Worm (Caenorhabditis elegans) whole organism, midembryonic: ENCODE measurements around the gene ceh-10.
A peak's percentile ranks its signal among the peaks of the same experiment; 100 is the strongest.

Source experiments
- T22C8.4 ChIP-seq: fragments of 200-800 bp; sonication (Bioruptor generic); IDR thresholded peaks from 2 replicates; pipeline ENCODE4 v1.3.6; 2022; ENCODE audit warnings: missing genetic modification characterization, missing compliant biosample characterization
- cog-1 ChIP-seq: sonication (generic microtip); optimal IDR thresholded peaks from 2 replicates; lab custom pipeline; 2016; ENCODE audit warnings: missing genetic modification characterization, missing compliant biosample characterization
- flt-1 ChIP-seq: fragments of 200-800 bp; sonication (Bioruptor generic); IDR thresholded peaks from 2 replicates; pipeline ENCODE4 v1.3.6; 2022; ENCODE audit warnings: missing genetic modification characterization, missing compliant biosample characterization
- klf-2 ChIP-seq: fragments of 200-800 bp; sonication (Bioruptor generic); conservative IDR thresholded peaks from 2 replicates; pipeline ENCODE4 v1.3.6; 2022; ENCODE audit warnings: missing genetic modification reagents, missing genetic modification characterization, missing compliant biosample characterization
- med-1 ChIP-seq: sonication (generic microtip); optimal IDR thresholded peaks from 2 replicates; lab custom pipeline; 2017; ENCODE audit warnings: missing genetic modification characterization, mild to moderate bottlenecking, missing compliant biosample characterization, antibody characterized with exemption, missing genetic modification reagents; ENCODE audit not compliant: insufficient read depth
- ref-1 ChIP-seq: fragments of 200-800 bp; sonication (Bioruptor generic); conservative IDR thresholded peaks from 2 replicates; pipeline ENCODE4 v1.3.6; 2022; ENCODE audit warnings: missing genetic modification reagents, missing genetic modification characterization, missing compliant biosample characterization
- tab-1 ChIP-seq: fragments of 200-800 bp; sonication (Bioruptor generic); IDR thresholded peaks from 2 replicates; pipeline ENCODE4 v1.3.6; 2022; ENCODE audit warnings: missing genetic modification characterization, missing compliant biosample characterization
- ztf-23 ChIP-seq: fragments of 200-800 bp; sonication (Bioruptor generic); IDR thresholded peaks from 2 replicates; pipeline ENCODE4 v1.3.6; 2022; ENCODE audit warnings: missing genetic modification reagents, missing genetic modification characterization, missing compliant biosample characterization
- ztf-29 ChIP-seq: fragments of 200-800 bp; sonication (Bioruptor generic); IDR thresholded peaks from 2 replicates; pipeline ENCODE4 v1.3.6; 2022; ENCODE audit warnings: missing genetic modification reagents, missing genetic modification characterization, missing compliant biosample characterization

Gene ceh-10

DNA sequence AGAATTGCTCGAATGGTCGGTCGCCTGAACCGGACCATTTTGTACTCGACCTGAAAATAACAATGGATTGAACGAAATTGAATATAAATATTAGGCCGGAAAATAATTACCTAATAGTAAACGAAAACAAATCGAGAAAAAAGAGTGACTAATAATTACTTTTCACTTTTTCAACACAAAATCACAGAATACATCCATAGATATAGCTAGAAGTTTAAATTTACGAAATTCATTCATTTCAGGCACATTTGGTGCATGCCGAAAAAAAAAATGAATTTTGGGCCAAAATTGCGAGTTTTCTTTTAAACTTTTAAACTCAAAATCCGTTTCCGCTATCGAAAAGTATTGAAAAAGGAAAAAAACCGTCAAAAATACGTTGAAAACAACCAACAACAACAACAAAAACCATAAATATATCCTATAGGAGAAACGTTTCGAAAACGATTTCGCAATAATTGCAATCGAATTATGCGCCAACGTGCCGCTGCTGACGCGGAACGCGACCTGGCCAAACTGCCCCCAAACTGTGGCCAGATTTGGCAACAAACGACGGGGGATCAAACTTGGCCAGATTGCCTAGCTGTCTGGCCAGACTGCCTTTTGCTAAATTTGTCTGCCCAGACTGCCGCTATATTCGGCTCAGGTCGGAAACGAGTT lies 13.4 kb upstream of the ceh-10 start, which contains the start of gene Y37B11A.3:
Gene Y37B11A.3, minus strand, starts transcription at position 51 of the 657 bp plus-strand sequence.
- TF ChIP-seq ztf-29 (GFP tag; lab: Robert Waterston, UW) (no peak), ztf-23 (GFP tag; lab: Robert Waterston, UW) (0 out of 2 replicates have a peak, but pooled peaks have one; percentile 27), ref-1 (GFP tag; lab: Robert Waterston, UW) (no peak)

DNA sequence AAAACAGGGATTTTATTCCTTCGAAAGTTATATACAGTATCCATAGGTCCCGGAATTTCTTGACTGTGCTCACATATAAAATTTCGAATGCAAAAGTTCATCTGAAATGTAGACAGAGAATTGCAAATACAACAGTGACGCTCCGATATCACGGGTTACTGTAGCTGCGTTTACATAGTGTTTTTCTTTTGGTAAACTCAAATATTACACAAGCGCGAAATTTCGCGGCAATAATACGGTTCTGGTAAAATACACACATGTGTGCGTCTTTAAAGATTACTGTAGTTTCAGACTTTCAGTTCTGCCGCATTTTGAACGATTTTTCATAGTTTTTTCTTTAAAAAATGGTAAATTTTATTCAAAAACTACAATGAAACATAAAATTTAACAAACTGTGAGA lies 8.3 kb upstream of the ceh-10 start, which contains the start of gene rev-3:
Gene rev-3, minus strand, starts transcription at position 101 of the 400 bp plus-strand sequence.
- TF ChIP-seq ref-1 (GFP tag; lab: Robert Waterston, UW): no peak
- TF ChIP-seq cog-1: no peak
- TF ChIP-seq tab-1 (GFP tag; lab: Robert Waterston, UW): no peak
- no peak for TF ChIP-seq klf-2 (GFP tag; lab: Robert Waterston, UW)
- no peak for TF ChIP-seq T22C8.4 (GFP tag; lab: Robert Waterston, UW)
- no peak for TF ChIP-seq ztf-29 (GFP tag; lab: Robert Waterston, UW)
- TF ChIP-seq flt-1 (GFP tag; lab: Robert Waterston, UW): no peak
- no peak for TF ChIP-seq ztf-23 (GFP tag; lab: Robert Waterston, UW)
- TF ChIP-seq med-1 (GFP tag; lab: Kevin White, UChicago): no peak

DNA sequence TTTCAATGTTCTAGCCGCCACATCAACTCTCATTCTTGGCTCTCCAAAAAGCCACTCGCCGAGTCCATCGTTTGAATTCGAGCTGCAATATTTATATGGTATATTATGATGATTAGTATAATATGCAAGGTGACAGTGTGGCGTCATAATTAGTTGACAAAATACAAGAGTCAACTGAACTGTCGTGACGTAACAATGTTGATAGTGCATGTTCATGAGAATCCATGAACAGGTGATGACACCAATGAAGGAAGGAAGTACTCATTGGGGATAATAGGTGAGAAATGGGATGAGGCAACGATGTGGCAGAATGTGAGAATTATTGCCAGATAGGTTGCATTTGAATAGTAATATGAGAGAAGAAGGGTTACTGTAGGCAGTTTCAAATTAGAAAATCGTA lies 3.9 kb upstream of the ceh-10 start:
- TF ChIP-seq ztf-23 (GFP tag; lab: Robert Waterston, UW) (no peak), ztf-29 (GFP tag; lab: Robert Waterston, UW) (no peak), flt-1 (GFP tag; lab: Robert Waterston, UW) (no peak), tab-1 (GFP tag; lab: Robert Waterston, UW) (no peak), med-1 (GFP tag; lab: Kevin White, UChicago) (no peak), klf-2 (GFP tag; lab: Robert Waterston, UW) (no peak), ref-1 (GFP tag; lab: Robert Waterston, UW) (no peak), cog-1 (no peak), T22C8.4 (GFP tag; lab: Robert Waterston, UW) (no peak)

DNA sequence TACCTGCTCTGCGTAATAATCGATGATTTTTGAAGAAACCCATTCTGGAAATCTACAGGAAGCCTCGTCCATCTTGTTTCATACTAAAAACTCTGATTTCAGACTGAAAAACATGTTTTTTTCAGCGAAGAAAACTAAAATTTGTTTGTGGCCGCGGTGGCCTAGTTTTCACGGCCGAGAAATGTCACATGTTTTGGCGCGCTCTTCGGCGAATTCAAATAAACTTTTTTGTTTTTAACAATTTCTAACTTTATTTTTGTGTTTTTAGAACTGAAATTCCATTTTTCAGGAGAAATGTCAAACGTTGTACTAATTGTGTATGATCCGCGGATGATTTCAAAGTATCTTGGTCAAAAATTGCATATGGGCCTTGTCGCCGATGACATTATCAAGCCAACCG lies 4.1 kb downstream of the ceh-10 start, which contains the start of the genes polq-1 and him-10:
Gene polq-1, minus strand, starts transcription at position 190 of the 400 bp plus-strand sequence.
Gene him-10, plus strand, starts transcription at position 290 of the 400 bp plus-strand sequence.
- TF ChIP-seq ztf-23 (GFP tag; lab: Robert Waterston, UW) (no peak), T22C8.4 (GFP tag; lab: Robert Waterston, UW) (no peak), klf-2 (GFP tag; lab: Robert Waterston, UW) (no peak), tab-1 (GFP tag; lab: Robert Waterston, UW) (no peak), med-1 (GFP tag; lab: Kevin White, UChicago) (no peak), cog-1 (no peak), ztf-29 (GFP tag; lab: Robert Waterston, UW) (no peak), flt-1 (GFP tag; lab: Robert Waterston, UW) (no peak), ref-1 (GFP tag; lab: Robert Waterston, UW) (no peak)

DNA sequence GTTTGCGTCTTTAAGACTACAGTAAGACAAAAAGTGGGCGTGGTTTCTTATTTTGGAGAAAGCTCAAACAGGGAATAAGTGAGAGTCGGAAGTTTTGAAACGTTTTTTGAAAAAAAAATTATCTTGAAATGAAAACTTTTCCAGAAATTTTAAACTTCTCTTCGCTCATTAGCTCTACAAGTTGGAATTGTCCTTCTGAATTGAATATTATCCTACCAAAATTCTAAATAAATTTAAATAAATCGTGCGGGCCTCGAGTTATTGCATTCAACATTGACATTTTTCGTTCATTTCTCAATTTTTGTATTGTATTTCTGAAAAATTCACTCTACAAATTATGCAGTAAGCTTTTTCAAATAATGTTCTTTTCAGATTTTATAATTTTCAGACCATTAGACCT lies 6.4 kb downstream of the ceh-10 start, which contains the start of gene R12B2.3:
Gene R12B2.3, plus strand, starts transcription at position 301 of the 400 bp plus-strand sequence.
- no peak for TF ChIP-seq flt-1 (GFP tag; lab: Robert Waterston, UW)
- no peak for TF ChIP-seq tab-1 (GFP tag; lab: Robert Waterston, UW)
- no peak for TF ChIP-seq ztf-29 (GFP tag; lab: Robert Waterston, UW)
- TF ChIP-seq T22C8.4 (GFP tag; lab: Robert Waterston, UW): no peak
- no peak for TF ChIP-seq ref-1 (GFP tag; lab: Robert Waterston, UW)
- no peak for TF ChIP-seq cog-1
- no peak for TF ChIP-seq ztf-23 (GFP tag; lab: Robert Waterston, UW)
- no peak for TF ChIP-seq med-1 (GFP tag; lab: Kevin White, UChicago)
- no peak for TF ChIP-seq klf-2 (GFP tag; lab: Robert Waterston, UW)

DNA sequence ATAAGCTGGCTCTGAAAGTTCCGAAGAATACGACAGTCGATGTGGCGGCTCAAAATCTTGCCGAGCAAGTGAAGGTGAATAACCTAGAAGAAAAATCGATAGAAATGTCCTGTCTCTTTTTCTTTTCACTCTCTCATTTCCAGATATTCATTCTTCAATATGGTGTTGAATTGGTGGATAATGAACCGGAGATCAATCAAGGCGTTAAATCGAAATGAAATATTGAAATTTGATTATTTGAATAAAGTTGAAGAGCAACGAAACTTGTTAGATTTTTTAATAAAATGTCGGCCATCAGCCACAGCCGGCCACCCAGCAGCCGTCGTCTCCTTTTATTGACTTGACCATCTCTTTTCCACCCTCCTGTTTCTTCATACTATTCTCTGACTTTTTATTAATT lies 7.9 kb downstream of the ceh-10 start, which contains the start of gene R12B2.2:
Gene R12B2.2, plus strand, starts transcription at position 301 of the 400 bp plus-strand sequence.
- TF ChIP-seq flt-1 (GFP tag; lab: Robert Waterston, UW): no peak
- TF ChIP-seq cog-1: no peak
- TF ChIP-seq ztf-29 (GFP tag; lab: Robert Waterston, UW): no peak
- TF ChIP-seq tab-1 (GFP tag; lab: Robert Waterston, UW): no peak

DNA sequence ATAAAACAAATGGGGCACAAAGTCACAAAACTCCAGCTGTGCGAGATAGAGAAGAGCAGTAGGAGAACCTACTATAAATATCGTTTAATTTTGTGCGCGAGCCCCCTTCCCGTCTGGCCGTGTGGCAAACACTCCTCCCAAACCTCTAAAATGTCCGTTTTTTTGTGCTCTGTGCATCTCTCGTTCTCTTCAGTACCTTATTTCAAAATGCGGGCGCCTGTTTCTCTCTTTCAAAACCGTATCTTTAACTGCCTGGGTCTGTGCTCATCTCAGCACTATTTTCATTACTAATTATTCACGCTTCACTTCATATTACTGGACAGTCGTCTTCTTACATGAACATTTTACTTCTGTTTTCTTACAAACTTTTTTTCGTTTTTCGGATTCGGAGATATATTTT lies 11.2 kb downstream of the ceh-10 start:
- TF ChIP-seq klf-2 (GFP tag; lab: Robert Waterston, UW) (no peak), flt-1 (GFP tag; lab: Robert Waterston, UW) (no peak), tab-1 (GFP tag; lab: Robert Waterston, UW) (no peak), T22C8.4 (GFP tag; lab: Robert Waterston, UW) (no peak), ztf-23 (GFP tag; lab: Robert Waterston, UW) (no peak), ref-1 (GFP tag; lab: Robert Waterston, UW) (no peak), ztf-29 (GFP tag; lab: Robert Waterston, UW) (no peak), med-1 (GFP tag; lab: Kevin White, UChicago) (no peak), cog-1 (no peak)

DNA sequence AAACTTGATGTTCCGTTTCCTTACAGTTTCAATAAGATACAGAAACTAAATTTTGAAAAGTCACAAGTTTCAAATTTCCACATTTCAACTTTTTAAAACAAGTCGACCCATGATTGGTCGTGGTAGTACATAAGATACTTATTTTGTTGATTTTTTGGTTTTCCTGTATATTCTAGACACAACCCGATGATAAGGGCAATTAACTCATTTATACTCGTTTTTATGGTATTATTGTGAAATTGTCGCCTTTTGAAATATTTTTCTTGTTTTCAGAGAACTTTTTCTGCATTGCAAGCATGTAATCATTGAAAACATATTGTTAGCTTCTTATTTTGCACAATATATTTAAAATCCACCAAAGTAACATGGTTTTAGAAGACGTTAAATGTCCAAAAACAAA lies 13.1 kb downstream of the ceh-10 start:
- TF ChIP-seq ztf-29 (GFP tag; lab: Robert Waterston, UW) (no peak), ref-1 (GFP tag; lab: Robert Waterston, UW) (no peak), T22C8.4 (GFP tag; lab: Robert Waterston, UW) (no peak)

DNA sequence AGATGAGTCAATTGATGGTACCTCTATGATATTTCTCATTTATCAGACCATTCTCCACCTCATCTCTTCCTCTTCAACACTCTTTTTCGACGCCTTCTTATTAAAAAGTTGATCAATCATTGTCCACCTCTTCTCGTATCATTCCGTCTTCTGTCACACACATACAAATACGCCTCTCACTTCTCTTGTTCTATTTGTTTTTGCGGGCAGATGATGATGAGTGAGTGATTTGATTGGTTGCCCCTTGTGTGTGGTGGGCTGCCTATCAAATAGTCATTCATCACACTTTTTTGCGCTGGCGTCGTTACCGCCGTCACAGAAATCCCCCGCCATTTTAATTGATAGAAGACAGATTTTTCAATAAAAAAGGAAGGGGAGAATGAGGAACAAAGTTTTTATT lies 13.8 kb downstream of the ceh-10 start:
- TF ChIP-seq ref-1 (GFP tag; lab: Robert Waterston, UW): no peak
- no peak for TF ChIP-seq cog-1
- TF ChIP-seq ztf-23 (GFP tag; lab: Robert Waterston, UW): no peak
- TF ChIP-seq tab-1 (GFP tag; lab: Robert Waterston, UW): no peak
- TF ChIP-seq flt-1 (GFP tag; lab: Robert Waterston, UW): no peak
- TF ChIP-seq T22C8.4 (GFP tag; lab: Robert Waterston, UW): no peak
- no peak for TF ChIP-seq klf-2 (GFP tag; lab: Robert Waterston, UW)
- no peak for TF ChIP-seq med-1 (GFP tag; lab: Kevin White, UChicago)
- no peak for TF ChIP-seq ztf-29 (GFP tag; lab: Robert Waterston, UW)
